Worm (Caenorhabditis elegans) whole organism, L3 larva: Measurements from ENCODE around the gene ttr-45.
A peak's percentile ranks its signal among the peaks of the same experiment; 100 is the strongest.

Experiments
- R02D3.7 ChIP-seq: fragments of 150-350 bp; optimal IDR thresholded peaks from 2 replicates; lab custom pipeline; 2014; ENCODE audit warnings: missing biosample characterization, missing genetic modification characterization
- ZK546.5 ChIP-seq: sonication (generic microtip); optimal IDR thresholded peaks from 2 replicates; lab custom pipeline; 2017; ENCODE audit warnings: missing biosample characterization, missing genetic modification characterization
- aly-2 ChIP-seq: fragments of 150-350 bp; optimal IDR thresholded peaks from 2 replicates; lab custom pipeline; 2014; ENCODE audit warnings: missing biosample characterization, missing genetic modification characterization
- ama-1 ChIP-seq: fragments of 150-350 bp; optimal IDR thresholded peaks from 2 replicates; lab custom pipeline; 2018
- ceh-16 ChIP-seq: sonication (generic microtip); optimal IDR thresholded peaks from 2 replicates; lab custom pipeline; 2017; ENCODE audit warnings: missing biosample characterization, missing genetic modification characterization
- ceh-82 ChIP-seq: fragments of 150-350 bp; optimal IDR thresholded peaks from 2 replicates; lab custom pipeline; 2014; ENCODE audit warnings: missing biosample characterization, missing genetic modification characterization
- daf-12 ChIP-seq: fragments of 150-350 bp; optimal IDR thresholded peaks from 2 replicates; lab custom pipeline; 2014; ENCODE audit warnings: missing biosample characterization, missing genetic modification reagents, missing genetic modification characterization
- egl-5 ChIP-seq: fragments of 150-350 bp; optimal IDR thresholded peaks from 2 replicates; lab custom pipeline; 2017; ENCODE audit warnings: missing biosample characterization, missing genetic modification reagents, missing genetic modification characterization, inconsistent platforms
- elt-1 ChIP-seq: fragments of 150-350 bp; optimal IDR thresholded peaks from 2 replicates; lab custom pipeline; 2014; ENCODE audit warnings: missing biosample characterization, missing genetic modification characterization
- elt-2 ChIP-seq: sonication (generic microtip); optimal IDR thresholded peaks from 2 replicates; lab custom pipeline; 2016; ENCODE audit warnings: missing genetic modification reagents, mild to moderate bottlenecking, missing genetic modification characterization, missing compliant biosample characterization
- elt-3 ChIP-seq, 3 experiments: fragments of 150-350 bp in 1 of 3; sonication (generic microtip) in 2 of 3; optimal IDR thresholded peaks; 2 replicates in 2 of 3; 4 replicates in 1 of 3; lab custom pipeline; 2014 to 2017; ENCODE audit warnings: missing biosample characterization in 3 of 3, missing genetic modification characterization in 3 of 3
- eor-1 ChIP-seq, 2 experiments: fragments of 150-350 bp; optimal IDR thresholded peaks; 2 replicates each; lab custom pipeline; 2014 to 2018; ENCODE audit warnings: missing biosample characterization in 2 of 2, missing genetic modification characterization in 2 of 2
- fkh-10 ChIP-seq: sonication (generic microtip); optimal IDR thresholded peaks from 2 replicates; lab custom pipeline; 2017; ENCODE audit warnings: missing biosample characterization, missing genetic modification reagents, missing genetic modification characterization
- fkh-2 ChIP-seq: fragments of 150-350 bp; optimal IDR thresholded peaks from 2 replicates; lab custom pipeline; 2014; ENCODE audit warnings: missing biosample characterization, missing genetic modification reagents, missing genetic modification characterization
- hmg-11 ChIP-seq: sonication (generic microtip); optimal IDR thresholded peaks from 2 replicates; lab custom pipeline; 2016; ENCODE audit warnings: missing genetic modification characterization, missing compliant biosample characterization
- lin-15B ChIP-seq: fragments of 150-350 bp; optimal IDR thresholded peaks from 2 replicates; lab custom pipeline; 2014; ENCODE audit warnings: missing biosample characterization, missing genetic modification characterization
- lsy-12 ChIP-seq: sonication (generic microtip); optimal IDR thresholded peaks from 2 replicates; lab custom pipeline; 2016; ENCODE audit warnings: mild to moderate bottlenecking, missing genetic modification characterization, missing compliant biosample characterization
- nfya-1 ChIP-seq: sonication (generic microtip); optimal IDR thresholded peaks from 2 replicates; lab custom pipeline; 2017; ENCODE audit warnings: missing genetic modification characterization, mild to moderate bottlenecking, missing compliant biosample characterization, antibody characterized with exemption, moderate library complexity; ENCODE audit not compliant: insufficient read depth
- nhr-11 ChIP-seq: fragments of 150-350 bp; optimal IDR thresholded peaks from 2 replicates; lab custom pipeline; 2014; ENCODE audit warnings: missing biosample characterization, missing genetic modification characterization
- nhr-12 ChIP-seq: fragments of 150-350 bp; optimal IDR thresholded peaks from 2 replicates; lab custom pipeline; 2014; ENCODE audit warnings: missing biosample characterization, missing genetic modification characterization
- nhr-23 ChIP-seq: fragments of 150-350 bp; optimal IDR thresholded peaks from 2 replicates; lab custom pipeline; 2014; ENCODE audit warnings: missing biosample characterization, missing genetic modification reagents, missing genetic modification characterization
- nhr-237 ChIP-seq: fragments of 150-350 bp; optimal IDR thresholded peaks from 2 replicates; lab custom pipeline; 2014; ENCODE audit warnings: missing biosample characterization, missing genetic modification characterization
- nhr-25 ChIP-seq: sonication (generic microtip); optimal IDR thresholded peaks from 2 replicates; lab custom pipeline; 2017; ENCODE audit warnings: missing biosample characterization, missing genetic modification characterization
- nhr-28 ChIP-seq: fragments of 150-350 bp; optimal IDR thresholded peaks from 2 replicates; lab custom pipeline; 2014; ENCODE audit warnings: missing biosample characterization, missing genetic modification characterization
- nhr-43 ChIP-seq: sonication (generic microtip); optimal IDR thresholded peaks from 2 replicates; lab custom pipeline; 2016; ENCODE audit warnings: mild to moderate bottlenecking, missing genetic modification characterization, missing compliant biosample characterization; ENCODE audit not compliant: poor library complexity, severe bottlenecking
- nhr-67 ChIP-seq: fragments of 150-350 bp; optimal IDR thresholded peaks from 2 replicates; lab custom pipeline; 2014; ENCODE audit warnings: missing biosample characterization, missing genetic modification characterization
- nhr-77 ChIP-seq: fragments of 150-350 bp; optimal IDR thresholded peaks from 2 replicates; lab custom pipeline; 2014; ENCODE audit warnings: missing biosample characterization, missing genetic modification characterization
- pha-4 ChIP-seq: fragments of 150-350 bp; optimal IDR thresholded peaks from 2 replicates; lab custom pipeline; 2014; ENCODE audit warnings: missing biosample characterization, missing genetic modification reagents, missing genetic modification characterization
- pqm-1 ChIP-seq: fragments of 150-350 bp; optimal IDR thresholded peaks from 2 replicates; lab custom pipeline; 2017; ENCODE audit warnings: missing biosample characterization, missing genetic modification characterization, inconsistent platforms
- skn-1 ChIP-seq: fragments of 150-350 bp; optimal IDR thresholded peaks from 2 replicates; lab custom pipeline; 2014; ENCODE audit warnings: missing biosample characterization, missing genetic modification characterization
- snpc-4 ChIP-seq: fragments of 150-350 bp; optimal IDR thresholded peaks from 2 replicates; lab custom pipeline; 2014; ENCODE audit warnings: missing biosample characterization, missing genetic modification characterization
- tbx-2 ChIP-seq: sonication (generic microtip); optimal IDR thresholded peaks from 2 replicates; lab custom pipeline; 2016; ENCODE audit warnings: mild to moderate bottlenecking, missing genetic modification characterization, missing compliant biosample characterization
- unc-39 ChIP-seq: sonication (generic microtip); optimal IDR thresholded peaks from 4 replicates; lab custom pipeline; 2017; ENCODE audit warnings: missing biosample characterization, missing genetic modification characterization
- unc-62 ChIP-seq: fragments of 150-350 bp; sonication (generic microtip); optimal IDR thresholded peaks from 4 replicates; lab custom pipeline; 2014; ENCODE audit warnings: missing biosample characterization, missing genetic modification reagents, missing genetic modification characterization
- zag-1 ChIP-seq: fragments of 150-350 bp; optimal IDR thresholded peaks from 2 replicates; lab custom pipeline; 2014; ENCODE audit warnings: missing biosample characterization, missing genetic modification characterization
- ztf-11 ChIP-seq: fragments of 150-350 bp; optimal IDR thresholded peaks from 2 replicates; lab custom pipeline; 2014; ENCODE audit warnings: missing biosample characterization, missing genetic modification characterization

ttr-45 gene

DNA sequence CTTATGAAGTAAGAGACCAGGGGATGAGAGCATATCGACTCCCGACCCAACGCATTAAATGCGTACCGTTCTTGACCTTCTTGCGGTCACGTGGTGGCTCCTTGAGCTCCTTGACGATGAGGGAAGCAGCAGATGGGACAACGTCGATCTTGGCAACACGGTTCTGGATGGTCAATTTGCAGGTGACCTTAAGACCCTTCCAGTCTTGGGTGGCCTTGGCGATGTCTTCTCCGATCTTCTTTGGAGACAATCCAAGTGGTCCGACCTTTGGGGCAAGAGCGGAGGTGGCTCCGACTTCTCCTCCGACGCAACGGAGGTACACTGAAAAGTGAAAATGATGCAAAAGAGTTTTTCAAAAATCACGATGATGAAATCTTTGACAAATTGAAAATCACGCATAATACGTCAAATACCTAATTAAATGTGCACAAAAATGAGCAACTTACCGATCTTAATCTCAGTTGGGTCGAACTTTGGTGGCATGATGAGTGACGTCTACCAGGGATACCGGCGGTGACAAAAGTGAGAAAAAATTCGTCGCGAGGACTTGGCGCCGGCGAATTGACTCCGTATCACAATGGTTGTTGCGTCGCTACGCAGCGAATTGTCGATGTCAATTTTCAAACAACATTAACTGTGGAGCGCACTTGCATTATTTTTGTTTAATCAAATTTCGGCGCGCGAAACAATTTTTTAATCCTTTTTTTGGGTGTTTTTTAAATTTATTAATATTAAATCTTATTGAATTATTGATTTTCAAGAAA lies 13.8 kb upstream of the ttr-45 start, which contains the start of gene rpl-12 (continued):
- peak; percentile 96 for TF ChIP-seq tbx-2 (tag; lab: Kevin White, UChicago)
- TF ChIP-seq snpc-4: peak; percentile 95
- TF ChIP-seq daf-12: peak; percentile 37
- peak; percentile 91 for TF ChIP-seq elt-2 (tag; lab: Kevin White, UChicago)
- TF ChIP-seq egl-5: peak; percentile 99
- TF ChIP-seq unc-39 (tag; lab: Kevin White, UChicago): no peak
- peak; percentile 91 for TF ChIP-seq R02D3.7 (tag; lab: Kevin White, UChicago)
- peak; percentile 98 for TF ChIP-seq nfya-1 (tag; lab: Kevin White, UChicago)
- TF ChIP-seq skn-1 (tag; lab: Kevin White, UChicago): peak; percentile 96
- TF ChIP-seq nhr-237 (tag; lab: Kevin White, UChicago): no peak
- peak; percentile 90 for TF ChIP-seq pqm-1 (tag; lab: Kevin White, UChicago)
- peak; percentile 98 for TF ChIP-seq nhr-43
- TF ChIP-seq fkh-2 (tag; lab: Kevin White, UChicago): peak; percentile 69
- TF ChIP-seq ztf-11 (tag; lab: Kevin White, UChicago): no peak
- TF ChIP-seq nhr-67 (tag; lab: Kevin White, UChicago): no peak
- TF ChIP-seq nhr-28 (tag; lab: Kevin White, UChicago): peak; percentile 79
- peak; percentile 86 for TF ChIP-seq elt-1 (tag; lab: Kevin White, UChicago)
- TF ChIP-seq ceh-82: peak; percentile 89
- TF ChIP-seq ZK546.5 (tag; lab: Kevin White, UChicago): peak; percentile 74

DNA sequence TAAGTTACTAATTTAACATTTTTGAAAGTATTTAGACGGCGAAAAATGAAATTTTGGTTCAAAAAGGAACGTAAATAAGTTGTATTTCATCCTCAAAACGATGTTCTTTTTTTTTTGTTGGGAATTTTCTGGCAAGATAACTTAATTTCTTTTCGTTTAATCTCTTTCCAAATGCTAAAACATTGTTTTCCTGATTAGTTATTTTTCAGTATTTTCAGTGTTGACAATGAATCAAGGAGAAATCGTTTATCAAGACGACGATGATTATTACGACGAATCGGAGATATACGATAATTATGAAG lies 13.2 kb upstream of the ttr-45 start, which contains the start of gene lin-54:
TSS of gene lin-54 (plus strand) at position 203 of the 302 bp plus-strand sequence.
- TF ChIP-seq eor-1 (tag; optimal IDR thresholded peaks at IDR 0.05; lab: Kevin White, UChicago) (peak in 1 of 2 experiments; percentile 5), nhr-23 (tag; lab: Kevin White, UChicago) (no peak)

DNA sequence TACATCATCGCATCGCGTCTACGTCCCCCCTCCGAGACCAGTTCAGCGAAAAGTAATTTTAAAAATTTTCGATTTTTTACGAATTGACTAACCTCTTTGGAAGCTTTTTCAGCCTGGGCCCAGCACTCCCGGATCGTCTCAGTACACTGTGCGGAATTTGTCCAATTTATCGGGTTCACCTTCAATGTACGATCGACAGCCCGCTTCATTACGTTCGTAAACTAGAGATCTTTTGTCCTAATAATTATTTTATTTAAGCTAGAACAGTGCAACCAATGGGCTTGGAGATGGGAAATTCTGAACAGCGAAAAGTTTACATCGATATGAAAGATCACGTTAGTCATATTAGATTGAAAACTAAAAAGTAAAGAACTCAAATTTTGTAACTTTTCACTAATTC lies 12.7 kb upstream of the ttr-45 start:
- no peak for TF ChIP-seq ama-1 (lab: Kevin White, UChicago)
- TF ChIP-seq nhr-237 (tag; lab: Kevin White, UChicago): no peak
- no peak for TF ChIP-seq ceh-16 (tag; lab: Kevin White, UChicago)
- TF ChIP-seq zag-1: no peak
- no peak for TF ChIP-seq pha-4 (tag; lab: Kevin White, UChicago)
- TF ChIP-seq ztf-11 (tag; lab: Kevin White, UChicago): no peak
- no peak for TF ChIP-seq ZK546.5 (tag; lab: Kevin White, UChicago)
- TF ChIP-seq nhr-23 (tag; lab: Kevin White, UChicago): no peak
- no peak for TF ChIP-seq nhr-28 (tag; lab: Kevin White, UChicago)
- TF ChIP-seq aly-2 (tag; lab: Kevin White, UChicago): no peak
- no peak for TF ChIP-seq nhr-77 (tag; lab: Kevin White, UChicago)
- TF ChIP-seq elt-2 (tag; lab: Kevin White, UChicago): no peak
- no peak for TF ChIP-seq daf-12
- TF ChIP-seq lin-15B: no peak
- TF ChIP-seq fkh-2 (tag; lab: Kevin White, UChicago): no peak
- TF ChIP-seq nhr-43: no peak
- TF ChIP-seq fkh-10 (GFP tag; lab: Kevin White, UChicago): no peak
- TF ChIP-seq nhr-25 (tag; lab: Kevin White, UChicago): no peak
- no peak for TF ChIP-seq hmg-11
- TF ChIP-seq pqm-1 (tag; lab: Kevin White, UChicago): no peak

DNA sequence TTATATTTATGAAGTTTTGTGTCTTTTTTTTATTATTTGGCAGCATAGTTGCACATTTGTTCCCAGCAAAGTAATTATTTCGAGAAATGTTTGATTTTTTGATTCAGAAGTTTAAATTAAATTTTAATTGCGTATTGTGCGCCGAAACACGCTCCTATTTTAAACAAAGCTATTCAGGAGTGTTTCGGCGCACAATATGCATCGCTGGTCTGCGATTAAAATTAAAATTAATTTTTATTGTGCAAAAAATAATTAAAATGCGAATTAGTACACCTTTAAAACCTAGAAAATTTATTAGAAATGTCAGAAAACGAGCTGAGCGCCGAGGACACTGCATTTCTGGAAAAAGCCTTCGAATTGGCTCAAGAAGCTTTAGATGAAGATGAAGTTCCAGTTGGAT lies 10.7 kb upstream of the ttr-45 start, which contains the start of gene JC8.4:
TSS of gene JC8.4 (plus strand) at position 301 of the 400 bp plus-strand sequence.
- TF ChIP-seq lsy-12 (no peak), nhr-28 (tag; lab: Kevin White, UChicago) (no peak), elt-3 (tag; optimal IDR thresholded peaks at IDR 0.05; lab: Kevin White, UChicago) (no peak), nhr-12 (tag; lab: Kevin White, UChicago) (no peak), nhr-77 (tag; lab: Kevin White, UChicago) (no peak), nhr-23 (tag; lab: Kevin White, UChicago) (no peak), nfya-1 (tag; lab: Kevin White, UChicago) (no peak), nhr-237 (tag; lab: Kevin White, UChicago) (no peak), hmg-11 (no peak), eor-1 (tag; optimal IDR thresholded peaks at IDR 0.05; lab: Kevin White, UChicago) (no peak), nhr-11 (tag; lab: Kevin White, UChicago) (no peak), R02D3.7 (tag; lab: Kevin White, UChicago) (no peak), unc-62 (GFP tag; lab: Kevin White, UChicago) (no peak)
